Worm (Caenorhabditis elegans) whole organism, L3 larva: ENCODE results near the gene W01B6.4.

Source experiments
- R02D3.7 ChIP-seq: fragments of 150-350 bp; optimal IDR thresholded peaks from 2 replicates; lab custom pipeline; 2014; ENCODE audit warnings: missing biosample characterization, missing genetic modification characterization
- ZK546.5 ChIP-seq: sonication (generic microtip); optimal IDR thresholded peaks from 2 replicates; lab custom pipeline; 2017; ENCODE audit warnings: missing biosample characterization, missing genetic modification characterization
- aly-2 ChIP-seq: fragments of 150-350 bp; optimal IDR thresholded peaks from 2 replicates; lab custom pipeline; 2014; ENCODE audit warnings: missing biosample characterization, missing genetic modification characterization
- ama-1 ChIP-seq: fragments of 150-350 bp; optimal IDR thresholded peaks from 2 replicates; lab custom pipeline; 2018
- ceh-16 ChIP-seq: sonication (generic microtip); optimal IDR thresholded peaks from 2 replicates; lab custom pipeline; 2017; ENCODE audit warnings: missing biosample characterization, missing genetic modification characterization
- ceh-28 ChIP-seq: fragments of 150-350 bp; optimal IDR thresholded peaks from 2 replicates; lab custom pipeline; 2014; ENCODE audit warnings: missing biosample characterization, missing genetic modification reagents, missing genetic modification characterization
- ceh-82 ChIP-seq: fragments of 150-350 bp; optimal IDR thresholded peaks from 2 replicates; lab custom pipeline; 2014; ENCODE audit warnings: missing biosample characterization, missing genetic modification characterization
- ceh-9 ChIP-seq: sonication (generic microtip); optimal IDR thresholded peaks from 2 replicates; lab custom pipeline; 2018; ENCODE audit warnings: missing biosample characterization, missing genetic modification characterization
- egl-27 ChIP-seq: sonication (generic microtip); optimal IDR thresholded peaks from 4 replicates; lab custom pipeline; 2017; ENCODE audit warnings: missing biosample characterization, missing genetic modification reagents, missing genetic modification characterization
- egl-5 ChIP-seq: fragments of 150-350 bp; optimal IDR thresholded peaks from 2 replicates; lab custom pipeline; 2017; ENCODE audit warnings: missing biosample characterization, missing genetic modification reagents, missing genetic modification characterization, inconsistent platforms
- elt-1 ChIP-seq: fragments of 150-350 bp; optimal IDR thresholded peaks from 2 replicates; lab custom pipeline; 2014; ENCODE audit warnings: missing biosample characterization, missing genetic modification characterization
- fkh-10 ChIP-seq: sonication (generic microtip); optimal IDR thresholded peaks from 2 replicates; lab custom pipeline; 2017; ENCODE audit warnings: missing biosample characterization, missing genetic modification reagents, missing genetic modification characterization
- fkh-2 ChIP-seq: fragments of 150-350 bp; optimal IDR thresholded peaks from 2 replicates; lab custom pipeline; 2014; ENCODE audit warnings: missing biosample characterization, missing genetic modification reagents, missing genetic modification characterization
- fos-1 ChIP-seq: fragments of 150-350 bp; optimal IDR thresholded peaks from 2 replicates; lab custom pipeline; 2014; ENCODE audit warnings: missing biosample characterization, missing genetic modification characterization
- hmg-11 ChIP-seq: sonication (generic microtip); optimal IDR thresholded peaks from 2 replicates; lab custom pipeline; 2016; ENCODE audit warnings: missing genetic modification characterization, missing compliant biosample characterization
- jun-1 ChIP-seq: fragments of 150-350 bp; optimal IDR thresholded peaks from 2 replicates; lab custom pipeline; 2014; ENCODE audit warnings: missing biosample characterization, missing genetic modification reagents, missing genetic modification characterization
- lin-39 ChIP-seq: fragments of 150-350 bp; optimal IDR thresholded peaks from 2 replicates; lab custom pipeline; 2018; ENCODE audit warnings: missing biosample characterization, missing genetic modification reagents, missing genetic modification characterization
- lsy-12 ChIP-seq: sonication (generic microtip); optimal IDR thresholded peaks from 2 replicates; lab custom pipeline; 2016; ENCODE audit warnings: mild to moderate bottlenecking, missing genetic modification characterization, missing compliant biosample characterization
- mdl-1 ChIP-seq: fragments of 150-350 bp; optimal IDR thresholded peaks from 2 replicates; lab custom pipeline; 2014; ENCODE audit warnings: missing biosample characterization, missing genetic modification characterization
- mml-1 ChIP-seq: fragments of 150-350 bp; sonication (generic microtip); optimal IDR thresholded peaks from 3 replicates; lab custom pipeline; 2014; ENCODE audit warnings: missing biosample characterization, missing genetic modification characterization
- nhr-11 ChIP-seq: fragments of 150-350 bp; optimal IDR thresholded peaks from 2 replicates; lab custom pipeline; 2014; ENCODE audit warnings: missing biosample characterization, missing genetic modification characterization
- nhr-12 ChIP-seq: fragments of 150-350 bp; optimal IDR thresholded peaks from 2 replicates; lab custom pipeline; 2014; ENCODE audit warnings: missing biosample characterization, missing genetic modification characterization
- nhr-23 ChIP-seq: fragments of 150-350 bp; optimal IDR thresholded peaks from 2 replicates; lab custom pipeline; 2014; ENCODE audit warnings: missing biosample characterization, missing genetic modification reagents, missing genetic modification characterization
- nhr-237 ChIP-seq: fragments of 150-350 bp; optimal IDR thresholded peaks from 2 replicates; lab custom pipeline; 2014; ENCODE audit warnings: missing biosample characterization, missing genetic modification characterization
- nhr-25 ChIP-seq: sonication (generic microtip); optimal IDR thresholded peaks from 2 replicates; lab custom pipeline; 2017; ENCODE audit warnings: missing biosample characterization, missing genetic modification characterization
- nhr-28 ChIP-seq: fragments of 150-350 bp; optimal IDR thresholded peaks from 2 replicates; lab custom pipeline; 2014; ENCODE audit warnings: missing biosample characterization, missing genetic modification characterization
- nhr-43 ChIP-seq: sonication (generic microtip); optimal IDR thresholded peaks from 2 replicates; lab custom pipeline; 2016; ENCODE audit warnings: mild to moderate bottlenecking, missing genetic modification characterization, missing compliant biosample characterization; ENCODE audit not compliant: poor library complexity, severe bottlenecking
- nhr-77 ChIP-seq: fragments of 150-350 bp; optimal IDR thresholded peaks from 2 replicates; lab custom pipeline; 2014; ENCODE audit warnings: missing biosample characterization, missing genetic modification characterization
- pha-4 ChIP-seq: fragments of 150-350 bp; optimal IDR thresholded peaks from 2 replicates; lab custom pipeline; 2014; ENCODE audit warnings: missing biosample characterization, missing genetic modification reagents, missing genetic modification characterization
- pqm-1 ChIP-seq: fragments of 150-350 bp; optimal IDR thresholded peaks from 2 replicates; lab custom pipeline; 2017; ENCODE audit warnings: missing biosample characterization, missing genetic modification characterization, inconsistent platforms
- sea-2 ChIP-seq: fragments of 150-350 bp; sonication (generic microtip); optimal IDR thresholded peaks from 4 replicates; lab custom pipeline; 2014; ENCODE audit warnings: missing biosample characterization, missing genetic modification reagents, missing genetic modification characterization
- snpc-4 ChIP-seq: fragments of 150-350 bp; optimal IDR thresholded peaks from 2 replicates; lab custom pipeline; 2014; ENCODE audit warnings: missing biosample characterization, missing genetic modification characterization
- tbx-2 ChIP-seq: sonication (generic microtip); optimal IDR thresholded peaks from 2 replicates; lab custom pipeline; 2016; ENCODE audit warnings: mild to moderate bottlenecking, missing genetic modification characterization, missing compliant biosample characterization
- unc-39 ChIP-seq: sonication (generic microtip); optimal IDR thresholded peaks from 4 replicates; lab custom pipeline; 2017; ENCODE audit warnings: missing biosample characterization, missing genetic modification characterization
- unc-62 ChIP-seq: fragments of 150-350 bp; sonication (generic microtip); optimal IDR thresholded peaks from 4 replicates; lab custom pipeline; 2014; ENCODE audit warnings: missing biosample characterization, missing genetic modification reagents, missing genetic modification characterization
- zag-1 ChIP-seq: fragments of 150-350 bp; optimal IDR thresholded peaks from 2 replicates; lab custom pipeline; 2014; ENCODE audit warnings: missing biosample characterization, missing genetic modification characterization
- ztf-11 ChIP-seq: fragments of 150-350 bp; optimal IDR thresholded peaks from 2 replicates; lab custom pipeline; 2014; ENCODE audit warnings: missing biosample characterization, missing genetic modification characterization

Gene W01B6.4

ce11 chrIV:10110870-10111269 is 35.6 kb downstream of the W01B6.4 start:
- TF ChIP-seq jun-1 (no peak), fos-1 (tag; lab: Kevin White, UChicago) (no peak), aly-2 (tag; lab: Kevin White, UChicago) (no peak), elt-1 (tag; lab: Kevin White, UChicago) (no peak), nhr-77 (tag; lab: Kevin White, UChicago) (no peak), ceh-82 (no peak), lsy-12 (no peak)

- TF ChIP-seq ZK546.5 (tag; lab: Kevin White, UChicago) (no peak), mml-1 (tag; lab: Kevin White, UChicago) (no peak), fkh-2 (tag; lab: Kevin White, UChicago) (no peak), lin-39 (tag; lab: Kevin White, UChicago) (no peak), nhr-28 (tag; lab: Kevin White, UChicago) (no peak), nhr-237 (tag; lab: Kevin White, UChicago) (no peak), nhr-77 (tag; lab: Kevin White, UChicago) (no peak), nhr-25 (no peak), R02D3.7 (no peak)
Observed at ce11 chrIV:10111441-10111840, 36.2 kb downstream of the W01B6.4 start, which contains the start of gene spch-1. spch-1 (minus strand) TSS chrIV:10111541.

ce11 chrIV:10112570-10112969 is 37.3 kb downstream of the W01B6.4 start, which contains the start of gene nsph-3.2:
nsph-3.2 (plus strand) TSS chrIV:10112870.
- TF ChIP-seq ZK546.5 (tag; lab: Kevin White, UChicago) (no peak), fos-1 (tag; lab: Kevin White, UChicago) (no peak), mml-1 (tag; lab: Kevin White, UChicago) (no peak), R02D3.7 (no peak), sea-2 (GFP tag; lab: Kevin White, UChicago) (no peak), nhr-43 (no peak), fkh-2 (tag; lab: Kevin White, UChicago) (no peak), egl-5 (no peak), nhr-237 (tag; lab: Kevin White, UChicago) (no peak), nhr-12 (tag; lab: Kevin White, UChicago) (no peak), egl-27 (tag; lab: Kevin White, UChicago) (no peak), ztf-11 (tag; lab: Kevin White, UChicago) (no peak), nhr-23 (tag; lab: Kevin White, UChicago) (no peak), snpc-4 (tag; lab: Kevin White, UChicago) (no peak), nhr-25 (no peak), ceh-28 (tag; lab: Kevin White, UChicago) (no peak)

- TF ChIP-seq nhr-11 (tag; lab: Kevin White, UChicago): no peak
- TF ChIP-seq fkh-2 (tag; lab: Kevin White, UChicago): no peak
- TF ChIP-seq jun-1: no peak
- no peak for TF ChIP-seq tbx-2 (tag; lab: Kevin White, UChicago)
- no peak for TF ChIP-seq unc-39 (tag; lab: Kevin White, UChicago)
- TF ChIP-seq nhr-23 (tag; lab: Kevin White, UChicago): no peak
- TF ChIP-seq ama-1 (lab: Kevin White, UChicago): no peak
- TF ChIP-seq egl-5: no peak
- no peak for TF ChIP-seq lsy-12
- no peak for TF ChIP-seq nhr-43
- TF ChIP-seq unc-62 (GFP tag; lab: Kevin White, UChicago): no peak
- no peak for TF ChIP-seq ceh-9 (tag; lab: Kevin White, UChicago)
- no peak for TF ChIP-seq sea-2 (GFP tag; lab: Kevin White, UChicago)
- no peak for TF ChIP-seq pqm-1
- no peak for TF ChIP-seq elt-1 (tag; lab: Kevin White, UChicago)
- TF ChIP-seq nhr-25: no peak
- TF ChIP-seq ceh-16 (tag; lab: Kevin White, UChicago): no peak
- no peak for TF ChIP-seq pha-4
- TF ChIP-seq nhr-28 (tag; lab: Kevin White, UChicago): no peak
Observed at ce11 chrIV:10115142-10115541, 39.9 kb downstream of the W01B6.4 start, which contains the start of gene C04G2.10. C04G2.10 (plus strand) TSS chrIV:10115442.

ce11 chrIV:10116765-10117164 is 41.5 kb downstream of the W01B6.4 start:
- TF ChIP-seq lin-39 (tag; lab: Kevin White, UChicago): no peak
- TF ChIP-seq nhr-25: no peak
- no peak for TF ChIP-seq mdl-1 (tag; lab: Kevin White, UChicago)
- no peak for TF ChIP-seq aly-2 (tag; lab: Kevin White, UChicago)
- no peak for TF ChIP-seq R02D3.7
- TF ChIP-seq ZK546.5 (tag; lab: Kevin White, UChicago): no peak
- TF ChIP-seq hmg-11 (tag; lab: Kevin White, UChicago): no peak
- no peak for TF ChIP-seq zag-1 (tag; lab: Kevin White, UChicago)
- no peak for TF ChIP-seq fkh-10 (GFP tag; lab: Kevin White, UChicago)
- TF ChIP-seq ama-1 (lab: Kevin White, UChicago): no peak
- no peak for TF ChIP-seq nhr-43
- TF ChIP-seq sea-2 (GFP tag; lab: Kevin White, UChicago): no peak
- TF ChIP-seq lsy-12: no peak
- no peak for TF ChIP-seq egl-27 (tag; lab: Kevin White, UChicago)
